Worm (Caenorhabditis elegans) whole organism, young adult: ENCODE measurements around the gene glb-4.

Source experiments
- B0019.2 ChIP-seq: fragments of 200-800 bp; sonication (Bioruptor generic); conservative IDR thresholded peaks from 2 replicates; pipeline ENCODE4 v1.3.6; 2022; ENCODE audit warnings: missing genetic modification reagents, missing genetic modification characterization, missing compliant biosample characterization
- C06A6.2 ChIP-seq: fragments of 200-800 bp; sonication (Bioruptor generic); conservative IDR thresholded peaks from 2 replicates; pipeline ENCODE4 v1.3.6; 2022; ENCODE audit warnings: missing genetic modification characterization, missing compliant biosample characterization
- C17E4.6 ChIP-seq: fragments of 200-800 bp; sonication (Bioruptor generic); IDR thresholded peaks from 2 replicates; pipeline ENCODE4 v1.3.6; 2022; ENCODE audit warnings: missing genetic modification reagents, missing genetic modification characterization, missing compliant biosample characterization
- D2030.7 ChIP-seq: fragments of 200-800 bp; sonication (Bioruptor generic); IDR thresholded peaks from 2 replicates; pipeline ENCODE4 v1.3.6; 2022; ENCODE audit warnings: missing genetic modification reagents, missing genetic modification characterization, missing compliant biosample characterization
- F23B12.7 ChIP-seq: sonication (generic microtip); optimal IDR thresholded peaks from 2 replicates; lab custom pipeline; 2017; ENCODE audit warnings: missing genetic modification characterization, mild to moderate bottlenecking, missing compliant biosample characterization, antibody characterized with exemption, moderate library complexity; ENCODE audit not compliant: insufficient read depth
- F49E8.2 ChIP-seq: sonication (generic microtip); optimal IDR thresholded peaks from 3 replicates; lab custom pipeline; 2017; ENCODE audit warnings: missing genetic modification characterization, mild to moderate bottlenecking, missing compliant biosample characterization, antibody characterized with exemption, moderate library complexity; ENCODE audit not compliant: insufficient read depth
- F57A8.1 ChIP-seq: fragments of 200-800 bp; sonication (Bioruptor generic); optimal IDR thresholded peaks from 2 replicates; lab custom pipeline; 2018; ENCODE audit warnings: mild to moderate bottlenecking, missing genetic modification characterization, moderate library complexity, missing compliant biosample characterization
- F57C9.4 ChIP-seq: sonication (generic microtip); optimal IDR thresholded peaks from 2 replicates; lab custom pipeline; 2017; ENCODE audit warnings: mild to moderate bottlenecking, missing genetic modification characterization, missing compliant biosample characterization
- K11D2.4 ChIP-seq: fragments of 200-800 bp; sonication (Bioruptor generic); IDR thresholded peaks from 2 replicates; pipeline ENCODE4 v1.3.6; 2022; ENCODE audit warnings: missing genetic modification reagents, missing genetic modification characterization, missing compliant biosample characterization
- T07F8.4 ChIP-seq: sonication (generic microtip); optimal IDR thresholded peaks from 2 replicates; lab custom pipeline; 2016; ENCODE audit warnings: mild to moderate bottlenecking, missing genetic modification characterization, moderate library complexity, missing compliant biosample characterization
- T26A5.8 ChIP-seq: sonication (generic microtip); optimal IDR thresholded peaks from 2 replicates; lab custom pipeline; 2016; ENCODE audit warnings: missing genetic modification characterization, missing compliant biosample characterization
- Y67H2A.10 ChIP-seq: fragments of 200-800 bp; sonication (Bioruptor generic); conservative IDR thresholded peaks from 2 replicates; pipeline ENCODE4 v1.3.6; 2022; ENCODE audit warnings: missing genetic modification reagents, missing genetic modification characterization, missing compliant biosample characterization
- Y79H2A.3 ChIP-seq: fragments of 200-800 bp; sonication (Bioruptor generic); conservative IDR thresholded peaks from 2 replicates; pipeline ENCODE4 v1.3.6; 2022; ENCODE audit warnings: missing genetic modification reagents, missing genetic modification characterization, missing compliant biosample characterization
- Y95B8A.8 ChIP-seq: fragments of 200-800 bp; sonication (Bioruptor generic); IDR thresholded peaks from 2 replicates; pipeline ENCODE4 v1.3.6; 2022; ENCODE audit warnings: missing genetic modification reagents, missing genetic modification characterization, missing compliant biosample characterization
- akir-1 ChIP-seq: fragments of 200-800 bp; sonication (Bioruptor generic); optimal IDR thresholded peaks from 2 replicates; lab custom pipeline; 2018; ENCODE audit warnings: mild to moderate bottlenecking, missing genetic modification characterization, moderate library complexity, missing compliant biosample characterization
- ama-1 ChIP-seq, 3 experiments: fragments of 150-350 bp in 1 of 3; sonication (generic microtip) in 2 of 3; optimal IDR thresholded peaks; 2 replicates each; lab custom pipeline; 2014 to 2018; ENCODE audit warnings: missing biosample characterization in 2 of 3, missing genetic modification characterization in 2 of 3, missing genetic modification reagents in 2 of 3
- aptf-3 ChIP-seq: fragments of 200-800 bp; sonication (Bioruptor generic); IDR thresholded peaks from 2 replicates; pipeline ENCODE4 v1.3.6; 2022; ENCODE audit warnings: missing genetic modification characterization, missing compliant biosample characterization
- atf-7 ChIP-seq: sonication (generic microtip); optimal IDR thresholded peaks from 2 replicates; lab custom pipeline; 2017; ENCODE audit warnings: mild to moderate bottlenecking, missing genetic modification characterization, missing compliant biosample characterization
- attf-3 ChIP-seq: fragments of 200-800 bp; sonication (Bioruptor generic); conservative IDR thresholded peaks from 2 replicates; pipeline ENCODE4 v1.3.6; 2022; ENCODE audit warnings: missing genetic modification reagents, missing genetic modification characterization, missing compliant biosample characterization
- attf-6 ChIP-seq: fragments of 200-800 bp; sonication (Bioruptor generic); IDR thresholded peaks from 2 replicates; pipeline ENCODE4 v1.3.6; 2022; ENCODE audit warnings: missing genetic modification reagents, missing genetic modification characterization, missing compliant biosample characterization
- cebp-2 ChIP-seq: fragments of 200-800 bp; sonication (Bioruptor generic); IDR thresholded peaks from 2 replicates; pipeline ENCODE4 v1.3.6; 2022; ENCODE audit warnings: missing genetic modification characterization, missing compliant biosample characterization
- ceh-40 ChIP-seq: fragments of 200-800 bp; sonication (Bioruptor generic); IDR thresholded peaks from 2 replicates; pipeline ENCODE4 v1.3.6; 2022; ENCODE audit warnings: missing genetic modification characterization, missing compliant biosample characterization
- ceh-58 ChIP-seq: fragments of 200-800 bp; sonication (Bioruptor generic); IDR thresholded peaks from 2 replicates; pipeline ENCODE4 v1.3.6; 2022; ENCODE audit warnings: missing genetic modification characterization, missing compliant biosample characterization
- ceh-91 ChIP-seq: fragments of 200-800 bp; sonication (Bioruptor generic); IDR thresholded peaks from 2 replicates; pipeline ENCODE4 v1.3.6; 2022; ENCODE audit warnings: missing genetic modification reagents, missing genetic modification characterization, missing compliant biosample characterization
- chd-7 ChIP-seq: sonication (generic microtip); optimal IDR thresholded peaks from 2 replicates; lab custom pipeline; 2016; ENCODE audit warnings: mild to moderate bottlenecking, missing genetic modification characterization, moderate library complexity, missing compliant biosample characterization
- dpl-1 ChIP-seq: fragments of 150-350 bp; optimal IDR thresholded peaks from 2 replicates; lab custom pipeline; 2014; ENCODE audit warnings: missing biosample characterization, missing genetic modification reagents, missing genetic modification characterization
- efl-1 ChIP-seq: fragments of 150-350 bp; optimal IDR thresholded peaks from 2 replicates; lab custom pipeline; 2014; ENCODE audit warnings: missing biosample characterization, missing genetic modification reagents, missing genetic modification characterization
- egrh-3 ChIP-seq: fragments of 200-800 bp; sonication (Bioruptor generic); IDR thresholded peaks from 2 replicates; pipeline ENCODE4 v1.3.6; 2022; ENCODE audit warnings: missing genetic modification reagents, missing genetic modification characterization, missing compliant biosample characterization
- ekl-4 ChIP-seq: fragments of 200-800 bp; sonication (Bioruptor generic); IDR thresholded peaks from 2 replicates; pipeline ENCODE4 v1.3.6; 2022; ENCODE audit warnings: missing genetic modification reagents, missing genetic modification characterization, missing compliant biosample characterization
- him-1 ChIP-seq: sonication (generic microtip); optimal IDR thresholded peaks from 2 replicates; lab custom pipeline; 2016; ENCODE audit warnings: missing genotype, missing genetic modification reagents, missing genetic modification characterization, missing compliant biosample characterization
- hlh-26 ChIP-seq: fragments of 200-800 bp; sonication (Bioruptor generic); conservative IDR thresholded peaks from 2 replicates; pipeline ENCODE4 v1.3.6; 2022; ENCODE audit warnings: missing genetic modification reagents, missing genetic modification characterization, missing compliant biosample characterization
- hmg-1.2 ChIP-seq: fragments of 200-800 bp; sonication (Bioruptor generic); IDR thresholded peaks from 2 replicates; pipeline ENCODE4 v1.3.6; 2022; ENCODE audit warnings: missing genetic modification reagents, missing genetic modification characterization, missing compliant biosample characterization
- lin-35 ChIP-seq, 3 experiments: fragments of 150-350 bp in 2 of 3; sonication (generic microtip) in 1 of 3; optimal IDR thresholded peaks; 2 replicates each; lab custom pipeline; 2014 to 2018; ENCODE audit warnings: missing biosample characterization in 3 of 3, missing genetic modification characterization in 3 of 3, missing genetic modification reagents in 3 of 3
- lin-54 ChIP-seq: fragments of 200-800 bp; sonication (Bioruptor generic); optimal IDR thresholded peaks from 2 replicates; lab custom pipeline; 2018; ENCODE audit warnings: mild to moderate bottlenecking, missing genetic modification characterization, missing compliant biosample characterization
- mcd-1 ChIP-seq: fragments of 200-800 bp; sonication (Bioruptor generic); IDR thresholded peaks from 2 replicates; pipeline ENCODE4 v1.3.6; 2022; ENCODE audit warnings: missing genetic modification reagents, missing genetic modification characterization, missing compliant biosample characterization
- mel-28 ChIP-seq: sonication (generic microtip); optimal IDR thresholded peaks from 2 replicates; lab custom pipeline; 2016; ENCODE audit warnings: borderline replicate concordance, mild to moderate bottlenecking, missing genetic modification characterization, missing compliant biosample characterization
- mes-4 ChIP-seq: sonication (generic microtip); optimal IDR thresholded peaks from 2 replicates; lab custom pipeline; 2016; ENCODE audit warnings: missing genotype, missing genetic modification characterization, missing compliant biosample characterization
- nfya-2 ChIP-seq: fragments of 200-800 bp; sonication (Bioruptor generic); IDR thresholded peaks from 2 replicates; pipeline ENCODE4 v1.3.6; 2022; ENCODE audit warnings: missing genetic modification reagents, missing genetic modification characterization, missing compliant biosample characterization
- nhr-27 ChIP-seq: fragments of 200-800 bp; sonication (Bioruptor generic); optimal IDR thresholded peaks from 2 replicates; lab custom pipeline; 2018; ENCODE audit warnings: mild to moderate bottlenecking, missing genetic modification characterization, moderate library complexity, missing compliant biosample characterization
- pbrm-1 ChIP-seq: fragments of 200-800 bp; sonication (Bioruptor generic); IDR thresholded peaks from 2 replicates; pipeline ENCODE4 v1.3.6; 2022; ENCODE audit warnings: missing genetic modification reagents, missing genetic modification characterization, missing compliant biosample characterization
- rec-8 ChIP-seq, 2 experiments: sonication (generic microtip); optimal IDR thresholded peaks; 2 replicates each; lab custom pipeline; 2016; ENCODE audit warnings: mild to moderate bottlenecking in 2 of 2, missing genetic modification characterization in 2 of 2, missing genetic modification reagents in 2 of 2, missing genotype in 2 of 2, missing biosample characterization in 1 of 2, missing compliant biosample characterization in 1 of 2, moderate library complexity in 1 of 2
- snpc-1.3 ChIP-seq: sonication (generic microtip); optimal IDR thresholded peaks from 2 replicates; lab custom pipeline; 2017; ENCODE audit warnings: missing genetic modification characterization, mild to moderate bottlenecking, missing compliant biosample characterization, antibody characterized with exemption, moderate library complexity, missing genotype, missing genetic modification reagents; ENCODE audit not compliant: insufficient read depth
- tlf-1 ChIP-seq: fragments of 200-800 bp; sonication (Bioruptor generic); optimal IDR thresholded peaks from 2 replicates; lab custom pipeline; 2018; ENCODE audit warnings: mild to moderate bottlenecking, missing genetic modification characterization, missing compliant biosample characterization
- unc-62 ChIP-seq: fragments of 150-350 bp; optimal IDR thresholded peaks from 2 replicates; lab custom pipeline; 2014; ENCODE audit warnings: missing biosample characterization, missing genetic modification reagents, missing genetic modification characterization
- ztf-18 ChIP-seq: sonication (generic microtip); optimal IDR thresholded peaks from 2 replicates; lab custom pipeline; 2016; ENCODE audit warnings: missing genotype, mild to moderate bottlenecking, missing genetic modification characterization, missing compliant biosample characterization
- ztf-22 ChIP-seq: fragments of 200-800 bp; sonication (Bioruptor generic); optimal IDR thresholded peaks from 2 replicates; lab custom pipeline; 2018; ENCODE audit warnings: mild to moderate bottlenecking, missing genetic modification characterization, moderate library complexity, missing compliant biosample characterization

glb-4 gene

ce11 chrII:11111107-11111506, at the start of gene glb-4:
TSS of gene glb-4 (minus strand) at chrII:11111207.
- TF ChIP-seq hlh-26 (GFP tag; lab: Robert Waterston, UW) = no peak
- TF ChIP-seq atf-7 (tag; lab: Kevin White, UChicago) = no peak
- no peak for TF ChIP-seq him-1 (tag; lab: Kevin White, UChicago)
- TF ChIP-seq cebp-2 = no peak
- no peak for TF ChIP-seq egrh-3
- no peak for TF ChIP-seq T07F8.4
- TF ChIP-seq F57A8.1 (GFP tag; lab: Kevin White, UChicago) = no peak
- TF ChIP-seq T26A5.8 (tag; lab: Kevin White, UChicago) = no peak
- TF ChIP-seq ceh-40 (GFP tag; lab: Robert Waterston, UW) = no peak
- no peak for TF ChIP-seq lin-35 (GFP tag; optimal IDR thresholded peaks at IDR 0.05; lab: Kevin White, UChicago)
- no peak for TF ChIP-seq Y79H2A.3 (GFP tag; lab: Robert Waterston, UW)
- TF ChIP-seq attf-3 (GFP tag; lab: Robert Waterston, UW) = no peak
- no peak for TF ChIP-seq ztf-18 (tag; lab: Kevin White, UChicago)

DNA sequence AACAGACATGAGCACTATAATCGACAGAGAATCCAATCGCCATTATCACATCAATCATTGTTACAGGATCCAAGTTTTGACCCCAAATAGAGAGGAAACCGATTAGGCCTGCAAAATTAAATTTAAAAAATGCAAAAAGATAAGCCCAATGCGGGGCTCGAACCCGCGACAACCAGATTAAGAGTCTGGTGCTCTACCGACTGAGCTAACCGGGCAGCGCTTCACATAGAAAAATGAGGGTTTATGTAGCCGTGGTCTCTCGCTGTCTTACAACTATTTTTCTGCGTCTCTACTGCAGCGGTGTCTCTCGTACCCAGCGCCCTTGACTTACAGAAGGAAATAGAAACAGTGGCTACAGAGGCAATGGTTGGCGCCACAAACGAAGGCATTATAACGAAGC, 46.7 kb upstream of the glb-4 start:
- TF ChIP-seq ama-1 (optimal IDR thresholded peaks at IDR 0.05; lab: Kevin White, UChicago) (no peak), ama-1 (GFP tag; optimal IDR thresholded peaks at IDR 0.05; lab: Kevin White, UChicago) (peak in 1 of 2 experiments; percentile 75), ceh-91 (GFP tag; lab: Robert Waterston, UW) (no peak), tlf-1 (no peak), F49E8.2 (peak; percentile 32), lin-54 (GFP tag; lab: Kevin White, UChicago) (peak; percentile 53), efl-1 (GFP tag; lab: Kevin White, UChicago) (no peak), nfya-2 (no peak), hlh-26 (GFP tag; lab: Robert Waterston, UW) (no peak), hmg-1.2 (GFP tag; lab: Robert Waterston, UW) (peak; percentile 86), akir-1 (no peak), F57C9.4 (tag; lab: Kevin White, UChicago) (no peak), dpl-1 (GFP tag; lab: Kevin White, UChicago) (no peak), Y95B8A.8 (0 out of 2 replicates have a peak, but pooled peaks have one; percentile 47), atf-7 (tag; lab: Kevin White, UChicago) (no peak), ztf-22 (GFP tag; lab: Kevin White, UChicago) (no peak), ceh-58 (GFP tag; lab: Robert Waterston, UW) (no peak), C06A6.2 (no peak), attf-6 (GFP tag; lab: Robert Waterston, UW) (0 out of 2 replicates have a peak, but pooled peaks have one; percentile 22), Y79H2A.3 (GFP tag; lab: Robert Waterston, UW) (no peak), mel-28 (tag; lab: Kevin White, UChicago) (no peak), unc-62 (GFP tag; lab: Kevin White, UChicago) (no peak), F23B12.7 (tag; lab: Kevin White, UChicago) (no peak), snpc-1.3 (tag; lab: Kevin White, UChicago) (peak; percentile 58), mcd-1 (GFP tag; lab: Robert Waterston, UW) (peak; percentile 69), mes-4 (tag; lab: Kevin White, UChicago) (peak; percentile 36), F57A8.1 (GFP tag; lab: Kevin White, UChicago) (no peak), rec-8 (tag; optimal IDR thresholded peaks at IDR 0.05; lab: Kevin White, UChicago) (peak in 1 of 2 experiments; percentile 54), nhr-27 (tag; lab: Kevin White, UChicago) (no peak), Y67H2A.10 (no peak), D2030.7 (GFP tag; lab: Robert Waterston, UW) (peak; percentile 59; the same call in 1 of the 2 replicates), B0019.2 (GFP tag; lab: Robert Waterston, UW) (no peak), pbrm-1 (GFP tag; lab: Robert Waterston, UW) (peak; percentile 72), T07F8.4 (peak; percentile 10), aptf-3 (GFP tag; lab: Robert Waterston, UW) (no peak), chd-7 (tag; lab: Kevin White, UChicago) (peak; percentile 44), ekl-4 (GFP tag; lab: Robert Waterston, UW) (peak; percentile 59; the same call in 1 of the 2 replicates), C17E4.6 (peak; percentile 51; the same call in 1 of the 2 replicates), K11D2.4 (0 out of 2 replicates have a peak, but pooled peaks have one; percentile 46)
